Worm (Caenorhabditis elegans): ENCODE measurements around the gene F14D7.12.
A peak's percentile ranks its signal among the peaks of the same experiment; 100 is the strongest.

The F14D7.12 gene

DNA sequence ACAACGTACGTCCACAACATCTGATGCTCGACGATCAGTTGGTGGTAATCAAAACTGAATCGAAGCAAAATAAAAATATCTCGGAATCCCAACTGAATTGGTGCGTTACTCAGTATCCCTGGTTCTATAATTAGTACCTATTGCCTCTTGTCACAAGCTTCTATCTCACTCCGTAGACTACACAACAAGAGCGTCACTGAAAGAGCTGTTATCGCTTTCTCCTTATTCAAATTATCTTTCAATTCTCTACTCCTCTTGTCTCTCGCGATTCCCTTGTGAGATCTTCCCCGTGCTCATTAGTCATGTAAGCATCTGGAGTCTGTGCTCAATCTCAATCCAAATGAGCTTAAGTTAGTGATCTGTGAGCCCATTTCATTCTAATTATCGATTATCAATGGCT, 36.8 kb downstream of the F14D7.12 start, which contains the start of gene srm-6:
srm-6 (plus strand) TSS at position 301 of the 400 bp plus-strand sequence.
- no peak for TF ChIP-seq ceh-34 (tag; optimal IDR thresholded peaks at IDR 0.05)
- no peak for TF ChIP-seq F13H6.1 (tag; optimal IDR thresholded peaks at IDR 0.05)
- no peak for TF ChIP-seq elt-4 (tag; optimal IDR thresholded peaks at IDR 0.05)
- TF ChIP-seq ztf-16 (tag; optimal IDR thresholded peaks at IDR 0.05): no peak
- no peak for TF ChIP-seq fkh-10 (GFP tag; optimal IDR thresholded peaks at IDR 0.05)
- no peak for TF ChIP-seq nfya-1 (tag; optimal IDR thresholded peaks at IDR 0.05)
- no peak for TF ChIP-seq unc-55 (GFP tag; optimal IDR thresholded peaks at IDR 0.05)
- TF ChIP-seq mec-3 (tag; optimal IDR thresholded peaks at IDR 0.05; ENCODE audit: borderline replicate concordance): no peak
- no peak for TF ChIP-seq unc-3 (GFP tag; conservative IDR thresholded peaks at IDR 0.05)
- no peak for TF ChIP-seq unc-3 (tag; optimal IDR thresholded peaks at IDR 0.05)
- no peak for TF ChIP-seq pros-1 (tag; optimal IDR thresholded peaks at IDR 0.05)
- no peak for TF ChIP-seq ttx-3 (tag; optimal IDR thresholded peaks at IDR 0.05)
- TF ChIP-seq ceh-18 (tag; optimal IDR thresholded peaks at IDR 0.05): no peak
- no peak for TF ChIP-seq zip-5 (tag; optimal IDR thresholded peaks at IDR 0.05)
- no peak for TF ChIP-seq ceh-48 (tag; optimal IDR thresholded peaks at IDR 0.05)
- TF ChIP-seq ceh-6 (GFP tag; optimal IDR thresholded peaks at IDR 0.05): no peak
- no peak for TF ChIP-seq rnt-1 (tag; optimal IDR thresholded peaks at IDR 0.05)
- TF ChIP-seq ceh-14 (tag; optimal IDR thresholded peaks at IDR 0.05): no peak
- no peak for TF ChIP-seq nhr-232 (tag; optimal IDR thresholded peaks at IDR 0.05)

DNA sequence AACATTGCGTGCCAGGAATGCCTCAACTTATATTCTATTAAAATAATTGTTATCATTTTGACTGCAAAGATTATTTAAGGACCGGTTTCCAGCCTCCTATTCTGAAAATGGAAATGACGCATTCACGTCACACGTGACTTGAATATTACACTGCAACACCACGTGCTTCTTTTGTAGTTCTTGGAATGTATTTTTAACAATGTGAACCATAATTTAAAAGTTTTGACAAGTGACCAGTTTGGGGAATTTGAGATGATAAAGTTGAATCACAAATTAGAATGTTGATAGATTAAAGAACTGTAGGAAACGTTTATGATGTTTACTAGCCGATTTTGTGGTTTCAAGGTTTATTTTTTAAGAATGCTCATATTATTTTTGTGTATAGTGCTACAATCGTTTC, 41.9 kb downstream of the F14D7.12 start, which contains the start of gene F47B8.10:
F47B8.10 (plus strand) TSS at position 301 of the 400 bp plus-strand sequence.
- TF ChIP-seq npax-4 (tag; optimal IDR thresholded peaks at IDR 0.05) (no peak), unc-86 (tag; optimal IDR thresholded peaks at IDR 0.05) (no peak), gmeb-2 (tag; optimal IDR thresholded peaks at IDR 0.05) (no peak), ceh-2 (tag; optimal IDR thresholded peaks at IDR 0.05) (no peak), dmd-4 (tag; optimal IDR thresholded peaks at IDR 0.05; ENCODE audit: borderline replicate concordance) (no peak), sdc-2 (tag; optimal IDR thresholded peaks at IDR 0.05) (no peak), rnt-1 (tag; optimal IDR thresholded peaks at IDR 0.05) (no peak), eyg-1 (tag; optimal IDR thresholded peaks at IDR 0.05) (no peak), ref-2 (tag; optimal IDR thresholded peaks at IDR 0.05) (no peak), ama-1 (optimal IDR thresholded peaks at IDR 0.05) (no peak), ceh-34 (tag; optimal IDR thresholded peaks at IDR 0.05) (no peak), C08G9.2 (tag; optimal IDR thresholded peaks at IDR 0.05) (no peak), unc-55 (GFP tag; optimal IDR thresholded peaks at IDR 0.05) (no peak), T23F11.4 (GFP tag; optimal IDR thresholded peaks at IDR 0.05) (no peak), ceh-19 (GFP tag; optimal IDR thresholded peaks at IDR 0.05) (no peak), K09A11.1 (tag; optimal IDR thresholded peaks at IDR 0.05; ENCODE audit: insufficient read depth) (no peak), hlh-13 (GFP tag; optimal IDR thresholded peaks at IDR 0.05) (no peak), odd-2 (tag; optimal IDR thresholded peaks at IDR 0.05) (no peak), lin-11 (tag; optimal IDR thresholded peaks at IDR 0.05) (no peak)

DNA sequence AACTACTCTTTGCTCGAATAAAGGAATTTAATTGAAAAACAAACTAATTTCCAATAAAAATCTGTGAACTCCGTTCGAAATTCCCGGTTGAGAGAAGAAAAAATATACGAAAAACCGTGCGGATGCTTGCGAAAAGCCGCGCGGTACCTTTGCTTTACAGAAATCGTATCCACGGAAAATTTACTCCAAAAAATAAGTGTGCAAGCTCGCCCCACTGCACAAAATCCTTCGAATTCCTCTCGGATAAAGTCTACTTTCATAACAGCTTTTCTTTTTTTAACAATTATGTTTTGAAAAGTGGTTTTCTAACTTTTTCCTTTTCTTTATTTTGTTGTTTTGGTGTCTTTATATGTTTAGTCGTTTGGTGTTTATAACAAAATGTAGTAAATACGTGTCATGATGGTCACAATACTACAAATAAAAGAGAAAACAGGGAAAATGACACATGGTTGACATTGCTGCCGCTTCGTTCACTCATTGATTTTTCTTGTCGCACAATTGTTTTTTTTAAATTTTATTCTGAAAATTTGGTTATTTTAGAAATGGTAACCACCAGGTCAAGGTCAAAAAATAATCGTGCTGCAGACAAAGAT, 47.5 kb downstream of the F14D7.12 start, which contains the start of gene cept-2:
cept-2 (plus strand) TSS at position 533 of the 593 bp plus-strand sequence.
- TF ChIP-seq ceh-48 (tag; optimal IDR thresholded peaks at IDR 0.05) (no peak), elt-2 (tag; optimal IDR thresholded peaks at IDR 0.05) (no peak), npax-4 (tag; optimal IDR thresholded peaks at IDR 0.05) (no peak), ceh-14 (tag; optimal IDR thresholded peaks at IDR 0.05) (peak; percentile 76), sox-4 (tag; optimal IDR thresholded peaks at IDR 0.05) (no peak), hlh-30 (tag; optimal IDR thresholded peaks at IDR 0.05; ENCODE audit: insufficient read depth) (peak; percentile 4), che-1 (tag; optimal IDR thresholded peaks at IDR 0.05) (no peak), pha-2 (tag; optimal IDR thresholded peaks at IDR 0.05) (no peak), eyg-1 (tag; optimal IDR thresholded peaks at IDR 0.05) (no peak), dmd-4 (tag; optimal IDR thresholded peaks at IDR 0.05; ENCODE audit: borderline replicate concordance) (no peak), syd-9 (tag; optimal IDR thresholded peaks at IDR 0.05) (no peak), dve-1 (tag; optimal IDR thresholded peaks at IDR 0.05) (peak; percentile 56), madf-2 (tag; optimal IDR thresholded peaks at IDR 0.05) (peak; percentile 44), mec-3 (tag; optimal IDR thresholded peaks at IDR 0.05; ENCODE audit: borderline replicate concordance) (no peak), lin-11 (tag; optimal IDR thresholded peaks at IDR 0.05) (no peak), fax-1 (tag; optimal IDR thresholded peaks at IDR 0.05) (peak; percentile 75), pat-9 (tag; optimal IDR thresholded peaks at IDR 0.05) (no peak), ceh-34 (tag; optimal IDR thresholded peaks at IDR 0.05) (peak; percentile 61), nhr-11 (tag; optimal IDR thresholded peaks at IDR 0.05) (no peak), ttx-3 (tag; optimal IDR thresholded peaks at IDR 0.05) (no peak), ceh-18 (tag; optimal IDR thresholded peaks at IDR 0.05) (peak; percentile 77), ceh-30 (tag; optimal IDR thresholded peaks at IDR 0.05) (no peak), zip-5 (tag; optimal IDR thresholded peaks at IDR 0.05) (peak; percentile 32), fkh-6 (tag; optimal IDR thresholded peaks at IDR 0.05) (no peak), rnt-1 (tag; optimal IDR thresholded peaks at IDR 0.05) (peak; percentile 84), fkh-10 (GFP tag; optimal IDR thresholded peaks at IDR 0.05) (no peak)

Data from whole organism, late embryonic.